Worm (Caenorhabditis elegans): Measurements from ENCODE around the gene Y56A3A.41.

The Y56A3A.41 gene

DNA sequence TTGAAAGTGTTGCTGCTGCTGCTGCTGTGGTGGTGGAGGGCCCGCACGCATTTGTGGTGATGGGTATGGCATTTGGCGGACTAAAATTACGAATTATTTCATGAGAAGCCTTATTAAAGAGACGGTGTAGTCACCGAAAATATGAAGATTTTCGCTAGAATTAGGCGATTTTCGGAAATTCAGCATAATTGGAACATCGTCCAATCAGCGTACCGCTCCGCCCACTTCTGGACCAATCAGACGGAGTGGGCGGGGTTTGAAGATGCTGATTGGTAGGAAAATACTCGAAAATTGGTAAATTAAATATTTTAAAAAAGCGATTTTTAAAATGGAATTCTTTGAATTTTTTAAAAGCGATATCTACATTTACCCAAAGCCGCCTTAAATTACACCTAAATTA is 26.7 kb downstream of the Y56A3A.41 start:
- TF ChIP-seq elt-1 (tag; optimal IDR thresholded peaks at IDR 0.05; ENCODE audit: borderline replicate concordance, insufficient read depth) (no peak), snpc-4 (tag; optimal IDR thresholded peaks at IDR 0.05) (no peak), ceh-83 (GFP tag; optimal IDR thresholded peaks at IDR 0.05) (no peak), sptf-1 (tag; optimal IDR thresholded peaks at IDR 0.05) (no peak), zip-8 (tag; optimal IDR thresholded peaks at IDR 0.05) (no peak), unc-120 (tag; optimal IDR thresholded peaks at IDR 0.05; ENCODE audit: poor library complexity, severe bottlenecking) (no peak), cnd-1 (tag; optimal IDR thresholded peaks at IDR 0.05) (no peak), mep-1 (tag; optimal IDR thresholded peaks at IDR 0.05) (no peak), lsy-2 (tag; optimal IDR thresholded peaks at IDR 0.05) (no peak), tbx-8 (GFP tag; optimal IDR thresholded peaks at IDR 0.05) (no peak), lin-13 (tag; optimal IDR thresholded peaks at IDR 0.05) (no peak), lin-32 (GFP tag; optimal IDR thresholded peaks at IDR 0.05) (no peak)

DNA sequence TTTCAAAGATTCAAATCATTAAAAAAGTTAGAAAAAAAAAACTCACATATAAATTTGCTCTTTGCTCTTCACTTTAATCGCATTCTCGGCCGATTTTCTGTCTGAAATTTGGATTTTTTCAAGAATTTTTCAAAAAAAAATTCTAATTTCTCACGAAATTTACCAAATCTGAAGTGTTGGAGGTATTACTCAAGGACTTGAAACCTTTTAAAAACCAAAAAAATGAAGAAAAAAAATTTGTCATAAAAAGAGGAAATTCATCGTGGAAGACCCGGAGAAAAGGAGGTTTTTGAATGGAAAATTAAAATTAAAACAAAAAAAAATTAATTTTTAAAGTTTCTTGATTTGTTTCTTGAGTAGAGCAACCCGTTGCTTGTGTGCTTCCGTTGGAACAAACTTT is 30.7 kb downstream of the Y56A3A.41 start, which contains the start of gene Y56A3A.2:
Gene Y56A3A.2, minus strand, starts transcription at position 101 of the 400 bp plus-strand sequence.
- no peak for TF ChIP-seq mep-1 (tag; optimal IDR thresholded peaks at IDR 0.05)
- no peak for TF ChIP-seq ceh-39 (tag; optimal IDR thresholded peaks at IDR 0.05)
- TF ChIP-seq drap-1 (GFP tag; optimal IDR thresholded peaks at IDR 0.05) = no peak
- no peak for TF ChIP-seq elt-1 (tag; optimal IDR thresholded peaks at IDR 0.05; ENCODE audit: borderline replicate concordance, insufficient read depth)
- no peak for TF ChIP-seq lsy-2 (tag; optimal IDR thresholded peaks at IDR 0.05)
- TF ChIP-seq elt-3 (tag; optimal IDR thresholded peaks at IDR 0.05) = no peak
- TF ChIP-seq ceh-43 (GFP tag; optimal IDR thresholded peaks at IDR 0.05) = no peak
- TF ChIP-seq flh-1 (GFP tag; optimal IDR thresholded peaks at IDR 0.05) = no peak
- TF ChIP-seq nhr-2 (tag; optimal IDR thresholded peaks at IDR 0.05) = no peak
- TF ChIP-seq ztf-11 (tag; optimal IDR thresholded peaks at IDR 0.05) = no peak
- TF ChIP-seq mab-5 (tag; optimal IDR thresholded peaks at IDR 0.05) = no peak
- TF ChIP-seq pha-4 (tag; optimal IDR thresholded peaks at IDR 0.05) = no peak

- TF ChIP-seq elt-1 (tag; optimal IDR thresholded peaks at IDR 0.05; ENCODE audit: borderline replicate concordance, insufficient read depth) (no peak), pha-4 (tag; optimal IDR thresholded peaks at IDR 0.05) (no peak), ceh-83 (GFP tag; optimal IDR thresholded peaks at IDR 0.05) (no peak), M03D4.4 (tag; optimal IDR thresholded peaks at IDR 0.05) (no peak), drap-1 (GFP tag; optimal IDR thresholded peaks at IDR 0.05) (no peak), flh-1 (GFP tag; optimal IDR thresholded peaks at IDR 0.05) (no peak), sem-2 (GFP tag; optimal IDR thresholded peaks at IDR 0.05) (no peak), unc-120 (tag; optimal IDR thresholded peaks at IDR 0.05; ENCODE audit: poor library complexity, severe bottlenecking) (no peak), nhr-2 (tag; optimal IDR thresholded peaks at IDR 0.05) (no peak), unc-39 (tag; optimal IDR thresholded peaks at IDR 0.05) (no peak), blmp-1 (tag; optimal IDR thresholded peaks at IDR 0.05) (no peak), nhr-28 (tag; optimal IDR thresholded peaks at IDR 0.05) (no peak), lsy-2 (tag; optimal IDR thresholded peaks at IDR 0.05) (no peak), mep-1 (tag; optimal IDR thresholded peaks at IDR 0.05) (no peak)
These were observed 31.7 kb downstream of the Y56A3A.41 start for ce11 chrIII:11861123-11861522.

DNA sequence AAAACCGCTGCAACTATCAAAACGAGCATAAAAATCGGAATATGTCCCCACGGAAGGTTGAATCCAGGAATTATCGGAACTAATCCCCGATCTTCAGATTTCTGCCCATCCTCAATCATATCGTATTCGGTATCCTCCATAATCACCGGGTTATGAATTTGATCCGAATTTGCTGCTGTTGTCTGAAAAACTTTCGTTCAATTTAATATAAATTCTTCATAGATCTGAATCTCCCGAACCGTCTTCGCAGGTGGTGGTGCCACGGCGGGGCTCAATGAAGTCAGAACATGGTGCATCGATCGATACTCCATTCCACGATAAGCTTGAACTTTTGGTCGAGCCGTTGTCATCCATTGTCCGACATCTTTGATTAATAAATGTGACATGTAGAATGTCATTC is 36.0 kb downstream of the Y56A3A.41 start:
- TF ChIP-seq nhr-28 (tag; optimal IDR thresholded peaks at IDR 0.05) (no peak), bed-3 (GFP tag; optimal IDR thresholded peaks at IDR 0.05) (no peak), zip-8 (tag; optimal IDR thresholded peaks at IDR 0.05) (no peak), blmp-1 (tag; optimal IDR thresholded peaks at IDR 0.05) (no peak), ham-2 (GFP tag; optimal IDR thresholded peaks at IDR 0.05) (no peak), lsy-2 (tag; optimal IDR thresholded peaks at IDR 0.05) (no peak), nhr-12 (tag; optimal IDR thresholded peaks at IDR 0.05) (no peak), lin-13 (tag; optimal IDR thresholded peaks at IDR 0.05) (no peak), M03D4.4 (tag; optimal IDR thresholded peaks at IDR 0.05) (no peak), ceh-39 (tag; optimal IDR thresholded peaks at IDR 0.05) (no peak), tbx-8 (GFP tag; optimal IDR thresholded peaks at IDR 0.05) (no peak), mab-5 (tag; optimal IDR thresholded peaks at IDR 0.05) (no peak), drap-1 (GFP tag; optimal IDR thresholded peaks at IDR 0.05) (no peak), unc-120 (tag; optimal IDR thresholded peaks at IDR 0.05; ENCODE audit: poor library complexity, severe bottlenecking) (no peak), unc-62 (GFP tag; optimal IDR thresholded peaks at IDR 0.05) (no peak), flh-1 (GFP tag; optimal IDR thresholded peaks at IDR 0.05) (no peak), unc-39 (tag; optimal IDR thresholded peaks at IDR 0.05) (no peak), pha-4 (tag; optimal IDR thresholded peaks at IDR 0.05) (no peak), ztf-11 (tag; optimal IDR thresholded peaks at IDR 0.05) (no peak), ces-1 (GFP tag; optimal IDR thresholded peaks at IDR 0.05) (no peak)

DNA sequence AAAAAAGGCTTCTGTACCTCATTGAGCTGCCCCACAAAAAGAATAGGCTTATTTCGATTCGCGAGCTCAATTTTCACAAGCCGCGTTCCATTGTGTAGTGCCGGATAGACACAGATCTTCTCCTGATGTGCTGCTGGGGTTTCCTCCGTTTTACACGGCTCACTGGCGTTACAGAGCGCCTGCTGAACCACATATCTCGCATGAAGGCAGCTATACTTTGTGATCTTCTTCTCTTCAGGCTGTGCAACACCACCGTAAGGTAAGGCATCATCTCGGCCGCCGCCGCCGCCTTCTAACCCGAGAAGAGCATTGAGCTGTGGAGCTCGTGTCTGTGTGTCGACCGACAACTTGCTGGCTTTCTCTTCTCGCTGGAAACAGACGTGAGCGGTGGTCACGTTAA is 39.3 kb downstream of the Y56A3A.41 start:
- no peak for TF ChIP-seq nhr-237 (tag; optimal IDR thresholded peaks at IDR 0.05)
- no peak for TF ChIP-seq zip-8 (tag; optimal IDR thresholded peaks at IDR 0.05)
- TF ChIP-seq unc-39 (tag; optimal IDR thresholded peaks at IDR 0.05) = no peak
- no peak for TF ChIP-seq nhr-76 (tag; optimal IDR thresholded peaks at IDR 0.05)
- no peak for TF ChIP-seq blmp-1 (tag; optimal IDR thresholded peaks at IDR 0.05)
- no peak for TF ChIP-seq mep-1 (tag; optimal IDR thresholded peaks at IDR 0.05)
- TF ChIP-seq sem-2 (GFP tag; optimal IDR thresholded peaks at IDR 0.05) = no peak
- TF ChIP-seq nhr-2 (tag; optimal IDR thresholded peaks at IDR 0.05) = no peak
- TF ChIP-seq cnd-1 (tag; optimal IDR thresholded peaks at IDR 0.05) = no peak
- TF ChIP-seq unc-120 (tag; optimal IDR thresholded peaks at IDR 0.05; ENCODE audit: poor library complexity, severe bottlenecking) = no peak
- TF ChIP-seq elt-3 (tag; optimal IDR thresholded peaks at IDR 0.05) = no peak
- no peak for TF ChIP-seq mls-2 (tag; optimal IDR thresholded peaks at IDR 0.05)
